Worm (Caenorhabditis elegans): ENCODE results near the gene sra-39.

sra-39 gene

DNA sequence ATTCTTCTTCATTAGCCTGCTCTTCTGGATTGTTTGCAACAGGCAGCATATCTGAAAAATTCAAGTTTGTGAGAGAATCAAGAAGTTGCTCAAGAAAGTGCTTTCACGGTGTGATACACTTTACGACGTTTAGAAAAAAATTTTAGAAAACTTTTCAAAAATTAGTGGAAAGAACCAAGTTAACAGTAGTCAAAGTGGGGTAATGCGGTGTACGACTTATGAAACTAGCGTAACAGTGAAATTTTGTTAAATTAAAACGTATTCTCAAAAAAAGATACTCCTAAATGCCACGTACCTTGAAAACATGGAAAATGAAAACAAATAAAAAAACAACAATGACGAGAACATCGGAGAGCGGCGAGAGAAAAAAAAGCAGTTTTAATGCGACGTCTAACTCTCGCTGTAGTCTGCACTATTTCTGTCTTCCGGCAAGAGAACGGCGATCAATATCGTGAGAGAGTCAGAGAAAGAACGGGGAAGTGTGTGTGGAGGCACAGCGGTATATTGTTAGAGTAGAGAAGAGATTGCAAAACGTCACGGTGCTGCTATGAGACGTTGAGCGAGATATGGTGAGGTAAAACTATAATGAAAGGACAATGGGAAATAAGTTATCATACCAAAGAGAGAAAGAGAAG, 14.0 kb upstream of the sra-39 start, which contains the start of gene ekl-5:
ekl-5 (minus strand) TSS at position 51 of the 635 bp plus-strand sequence.
- TF ChIP-seq pqm-1 (tag; optimal IDR thresholded peaks at IDR 0.05), result no peak
- TF ChIP-seq tbx-2 (tag; optimal IDR thresholded peaks at IDR 0.05), result peak; percentile 21
- peak; percentile 38 for TF ChIP-seq nfya-1 (tag; optimal IDR thresholded peaks at IDR 0.05)
- no peak for TF ChIP-seq fax-1 (tag; optimal IDR thresholded peaks at IDR 0.05)
- no peak for TF ChIP-seq C38D4.7 (GFP tag; optimal IDR thresholded peaks at IDR 0.05)
- no peak for TF ChIP-seq ceh-24 (tag; optimal IDR thresholded peaks at IDR 0.05)
- peak; percentile 36 for TF ChIP-seq unc-55 (GFP tag; optimal IDR thresholded peaks at IDR 0.05)
- TF ChIP-seq K09A11.1 (tag; optimal IDR thresholded peaks at IDR 0.05; ENCODE audit: insufficient read depth), result no peak
- TF ChIP-seq ceh-19 (GFP tag; optimal IDR thresholded peaks at IDR 0.05), result no peak
- no peak for TF ChIP-seq K02D7.2 (tag; optimal IDR thresholded peaks at IDR 0.05)
- peak; percentile 4 for TF ChIP-seq ceh-34 (tag; optimal IDR thresholded peaks at IDR 0.05)
- TF ChIP-seq ref-2 (tag; optimal IDR thresholded peaks at IDR 0.05), result peak; percentile 21
- no peak for TF ChIP-seq unc-42 (tag; optimal IDR thresholded peaks at IDR 0.05)
- TF ChIP-seq pax-1 (tag; optimal IDR thresholded peaks at IDR 0.05), result no peak
- no peak for TF ChIP-seq hlh-13 (GFP tag; optimal IDR thresholded peaks at IDR 0.05)
- no peak for TF ChIP-seq unc-86 (tag; optimal IDR thresholded peaks at IDR 0.05)
- TF ChIP-seq ceh-31 (tag; optimal IDR thresholded peaks at IDR 0.05), result peak; percentile 33
- TF ChIP-seq ceh-48 (tag; optimal IDR thresholded peaks at IDR 0.05), result peak; percentile 55

DNA sequence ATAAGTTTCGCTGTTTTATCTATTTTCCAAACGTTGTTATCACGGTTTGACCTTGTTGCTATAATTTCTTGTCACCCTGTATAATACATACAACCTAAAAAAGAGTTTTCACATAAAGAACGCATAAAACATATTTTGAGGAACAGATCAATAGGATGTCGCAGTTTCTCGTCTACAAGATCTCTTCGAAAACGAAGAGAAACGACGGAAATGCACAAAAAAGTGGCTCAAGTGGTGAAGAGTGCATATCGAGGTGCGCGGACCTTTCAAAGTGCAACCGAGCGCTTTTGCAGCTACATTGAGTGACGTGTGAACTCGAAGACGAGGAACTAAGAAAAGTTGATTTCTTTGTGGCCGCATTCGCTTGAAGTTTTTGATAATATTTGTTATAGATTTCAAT, 11.1 kb upstream of the sra-39 start, which contains the start of gene Y26E6A.2:
Y26E6A.2 (minus strand) TSS at position 101 of the 400 bp plus-strand sequence.
- TF ChIP-seq odd-2 (tag; optimal IDR thresholded peaks at IDR 0.05), result no peak
- no peak for TF ChIP-seq pat-9 (tag; optimal IDR thresholded peaks at IDR 0.05)
- no peak for TF ChIP-seq syd-9 (tag; optimal IDR thresholded peaks at IDR 0.05)
- TF ChIP-seq elt-4 (tag; optimal IDR thresholded peaks at IDR 0.05), result no peak
- TF ChIP-seq sox-2 (GFP tag; IDR thresholded peaks at IDR 0.05), result no peak
- no peak for TF ChIP-seq ceh-45 (GFP tag; IDR thresholded peaks at IDR 0.05)
- no peak for TF ChIP-seq nhr-11 (tag; optimal IDR thresholded peaks at IDR 0.05)
- no peak for TF ChIP-seq hlh-13 (GFP tag; optimal IDR thresholded peaks at IDR 0.05)

DNA sequence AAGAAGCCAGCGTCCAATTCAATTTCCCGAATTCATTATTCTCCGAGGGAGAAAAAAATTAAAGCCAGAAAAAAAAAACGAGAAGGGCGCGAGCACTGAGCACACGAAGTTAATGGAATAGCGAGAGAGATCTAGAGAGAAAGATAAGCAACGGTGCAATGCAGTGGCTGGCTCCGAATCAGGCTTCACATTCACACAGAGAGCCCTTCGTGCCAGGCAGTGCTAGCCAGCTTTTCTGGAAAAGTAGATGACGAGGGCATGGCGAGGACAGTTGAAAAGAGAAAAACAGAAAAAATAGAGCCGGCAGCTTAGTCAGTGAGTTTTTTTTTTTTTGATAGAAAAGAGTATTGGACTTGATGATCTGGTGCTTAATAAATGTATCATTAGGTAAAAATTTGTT, 10.4 kb upstream of the sra-39 start:
- TF ChIP-seq ceh-30 (tag; optimal IDR thresholded peaks at IDR 0.05) (no peak), hlh-6 (tag; optimal IDR thresholded peaks at IDR 0.05) (no peak), dve-1 (tag; optimal IDR thresholded peaks at IDR 0.05) (no peak)

DNA sequence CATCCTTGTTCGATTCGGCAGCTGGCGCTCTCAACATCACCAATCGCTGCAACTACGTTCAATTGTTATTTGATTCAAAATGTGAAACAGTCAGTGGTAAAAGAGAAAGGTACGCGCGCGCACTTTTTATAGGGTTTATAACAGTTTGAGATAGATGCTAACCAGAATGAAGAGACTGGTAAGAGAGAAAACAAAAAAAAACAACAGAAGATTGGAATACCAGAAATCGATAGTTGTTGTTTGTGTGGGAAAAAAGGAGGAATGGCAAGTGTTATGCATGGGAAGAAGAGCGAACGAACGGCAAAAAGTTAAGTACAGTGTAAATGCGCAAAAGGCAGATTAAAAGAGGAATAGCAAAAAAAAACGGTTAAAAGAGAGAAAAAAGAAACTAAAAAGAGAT, 6.6 kb upstream of the sra-39 start, which contains the start of gene Y26E6A.3:
Y26E6A.3 (minus strand) TSS at position 101 of the 400 bp plus-strand sequence.
- no peak for TF ChIP-seq elt-2 (tag; optimal IDR thresholded peaks at IDR 0.05)
- TF ChIP-seq ztf-16 (tag; optimal IDR thresholded peaks at IDR 0.05), result no peak
- no peak for TF ChIP-seq ref-2 (tag; optimal IDR thresholded peaks at IDR 0.05)
- TF ChIP-seq Y22D7AL.16 (tag; optimal IDR thresholded peaks at IDR 0.05), result no peak
- TF ChIP-seq ceh-24 (tag; optimal IDR thresholded peaks at IDR 0.05), result no peak
- TF ChIP-seq pag-3 (tag; optimal IDR thresholded peaks at IDR 0.05; ENCODE audit: borderline replicate concordance), result no peak
- TF ChIP-seq unc-86 (tag; optimal IDR thresholded peaks at IDR 0.05), result no peak
- no peak for TF ChIP-seq dmd-4 (tag; optimal IDR thresholded peaks at IDR 0.05; ENCODE audit: borderline replicate concordance)
- no peak for TF ChIP-seq hlh-6 (tag; optimal IDR thresholded peaks at IDR 0.05)
- TF ChIP-seq pha-4 (tag; optimal IDR thresholded peaks at IDR 0.05), result no peak
- TF ChIP-seq ceh-19 (GFP tag; optimal IDR thresholded peaks at IDR 0.05), result no peak
- TF ChIP-seq pros-1 (tag; optimal IDR thresholded peaks at IDR 0.05), result no peak
- no peak for TF ChIP-seq hlh-8 (tag; optimal IDR thresholded peaks at IDR 0.05)
- no peak for TF ChIP-seq zip-5 (tag; optimal IDR thresholded peaks at IDR 0.05)
- no peak for TF ChIP-seq ceh-14 (tag; optimal IDR thresholded peaks at IDR 0.05)
- TF ChIP-seq hlh-15 (tag; optimal IDR thresholded peaks at IDR 0.05), result no peak
- no peak for TF ChIP-seq ama-1 (optimal IDR thresholded peaks at IDR 0.05)
- TF ChIP-seq ceh-30 (tag; optimal IDR thresholded peaks at IDR 0.05), result no peak
- TF ChIP-seq ceh-2 (tag; optimal IDR thresholded peaks at IDR 0.05), result no peak
- no peak for TF ChIP-seq lin-11 (tag; optimal IDR thresholded peaks at IDR 0.05)
